Worm (Caenorhabditis elegans): ENCODE results near the gene T05A7.7.

- TF ChIP-seq nhr-11 (tag; optimal IDR thresholded peaks at IDR 0.05) = no peak
- no peak for TF ChIP-seq ztf-11 (tag; optimal IDR thresholded peaks at IDR 0.05)
- no peak for TF ChIP-seq nhr-77 (tag; optimal IDR thresholded peaks at IDR 0.05)
- TF ChIP-seq egl-27 (tag; optimal IDR thresholded peaks at IDR 0.05) = no peak
- TF ChIP-seq zag-1 (tag; optimal IDR thresholded peaks at IDR 0.05) = no peak
- TF ChIP-seq ama-1 (optimal IDR thresholded peaks at IDR 0.05) = no peak
These were observed 20.0 kb downstream of the T05A7.7 start, which contains the start of gene T05A7.13 for ce11 chrII:4661278-4661677.

Measured in whole organism, L3 larva.